Worm (Caenorhabditis elegans) whole organism, late embryonic: Measurements from ENCODE around the gene nhr-219.
A peak's percentile ranks its signal among the peaks of the same experiment; 100 is the strongest.

Experiments used
- C08G9.2 ChIP-seq: sonication (generic microtip); optimal IDR thresholded peaks from 2 replicates; lab custom pipeline; 2016; ENCODE audit warnings: mild to moderate bottlenecking, missing genetic modification characterization, moderate library complexity, missing compliant biosample characterization
- C38D4.7 ChIP-seq: fragments of 200-800 bp; sonication (Bioruptor generic); optimal IDR thresholded peaks from 2 replicates; lab custom pipeline; 2018; ENCODE audit warnings: mild to moderate bottlenecking, missing genetic modification characterization, moderate library complexity, missing compliant biosample characterization
- K09A11.1 ChIP-seq: sonication (generic microtip); optimal IDR thresholded peaks from 2 replicates; lab custom pipeline; 2017; ENCODE audit warnings: antibody characterized with exemption, mild to moderate bottlenecking, missing genetic modification characterization, missing compliant biosample characterization; ENCODE audit not compliant: insufficient read depth
- T23F11.4 ChIP-seq: fragments of 200-800 bp; sonication (Bioruptor generic); optimal IDR thresholded peaks from 2 replicates; lab custom pipeline; 2018; ENCODE audit warnings: mild to moderate bottlenecking, missing genetic modification characterization, missing compliant biosample characterization
- ahr-1 ChIP-seq: sonication (generic microtip); optimal IDR thresholded peaks from 2 replicates; lab custom pipeline; 2016; ENCODE audit warnings: missing genetic modification characterization, missing compliant biosample characterization
- ceh-19 ChIP-seq: fragments of 200-800 bp; sonication (Bioruptor generic); optimal IDR thresholded peaks from 2 replicates; lab custom pipeline; 2018; ENCODE audit warnings: mild to moderate bottlenecking, missing genetic modification characterization, missing compliant biosample characterization
- ceh-2 ChIP-seq: sonication (generic microtip); optimal IDR thresholded peaks from 2 replicates; lab custom pipeline; 2016; ENCODE audit warnings: missing genotype, missing genetic modification characterization, missing compliant biosample characterization
- ceh-30 ChIP-seq: fragments of 150-350 bp; optimal IDR thresholded peaks from 2 replicates; lab custom pipeline; 2014; ENCODE audit warnings: missing biosample characterization, missing genetic modification characterization
- ceh-31 ChIP-seq: sonication (generic microtip); optimal IDR thresholded peaks from 2 replicates; lab custom pipeline; 2016; ENCODE audit warnings: missing genetic modification characterization, missing compliant biosample characterization
- ceh-34 ChIP-seq: sonication (generic microtip); optimal IDR thresholded peaks from 2 replicates; lab custom pipeline; 2016; ENCODE audit warnings: mild to moderate bottlenecking, missing genetic modification characterization, missing compliant biosample characterization
- ceh-45 ChIP-seq: fragments of 200-800 bp; sonication (Bioruptor generic); IDR thresholded peaks from 2 replicates; pipeline ENCODE4 v1.3.6; 2022; ENCODE audit warnings: missing genetic modification reagents, missing genetic modification characterization, missing compliant biosample characterization
- ceh-48 ChIP-seq: sonication (generic microtip); optimal IDR thresholded peaks from 2 replicates; lab custom pipeline; 2016; ENCODE audit warnings: missing genetic modification characterization, inconsistent platforms, missing compliant biosample characterization
- ceh-9 ChIP-seq: sonication (generic microtip); optimal IDR thresholded peaks from 2 replicates; lab custom pipeline; 2016; ENCODE audit warnings: mild to moderate bottlenecking, missing genetic modification characterization, inconsistent platforms, missing compliant biosample characterization
- che-1 ChIP-seq: sonication (generic microtip); optimal IDR thresholded peaks from 2 replicates; lab custom pipeline; 2016; ENCODE audit warnings: mild to moderate bottlenecking, missing genetic modification characterization, missing compliant biosample characterization
- dmd-4 ChIP-seq: sonication (generic microtip); optimal IDR thresholded peaks from 2 replicates; lab custom pipeline; 2016; ENCODE audit warnings: borderline replicate concordance, missing genetic modification characterization, missing compliant biosample characterization
- dve-1 ChIP-seq: sonication (generic microtip); optimal IDR thresholded peaks from 2 replicates; lab custom pipeline; 2017; ENCODE audit warnings: antibody characterized with exemption, mild to moderate bottlenecking, missing genetic modification characterization, missing compliant biosample characterization
- ets-4 ChIP-seq: sonication (generic microtip); optimal IDR thresholded peaks from 2 replicates; lab custom pipeline; 2016; ENCODE audit warnings: missing genetic modification characterization, missing compliant biosample characterization
- eyg-1 ChIP-seq: sonication (generic microtip); optimal IDR thresholded peaks from 2 replicates; lab custom pipeline; 2016; ENCODE audit warnings: missing genotype, missing genetic modification characterization, missing compliant biosample characterization
- fax-1 ChIP-seq: sonication (generic microtip); optimal IDR thresholded peaks from 2 replicates; lab custom pipeline; 2016; ENCODE audit warnings: missing genotype, missing genetic modification characterization, missing compliant biosample characterization
- fkh-6 ChIP-seq: sonication (generic microtip); optimal IDR thresholded peaks from 2 replicates; lab custom pipeline; 2016; ENCODE audit warnings: missing genetic modification characterization, missing compliant biosample characterization
- gmeb-2 ChIP-seq: sonication (generic microtip); optimal IDR thresholded peaks from 2 replicates; lab custom pipeline; 2016; ENCODE audit warnings: missing genetic modification characterization, inconsistent platforms, missing compliant biosample characterization
- hlh-13 ChIP-seq: fragments of 200-800 bp; sonication (Bioruptor generic); optimal IDR thresholded peaks from 2 replicates; lab custom pipeline; 2018; ENCODE audit warnings: mild to moderate bottlenecking, missing genetic modification characterization, missing compliant biosample characterization
- lim-6 ChIP-seq: sonication (generic microtip); optimal IDR thresholded peaks from 2 replicates; lab custom pipeline; 2016; ENCODE audit warnings: missing genetic modification characterization, missing compliant biosample characterization
- lin-11 ChIP-seq: fragments of 200-800 bp; sonication (Bioruptor generic); optimal IDR thresholded peaks from 2 replicates; lab custom pipeline; 2018; ENCODE audit warnings: mild to moderate bottlenecking, missing genetic modification characterization, missing compliant biosample characterization
- mec-3 ChIP-seq: sonication (generic microtip); optimal IDR thresholded peaks from 2 replicates; lab custom pipeline; 2016; ENCODE audit warnings: borderline replicate concordance, missing genetic modification characterization, missing compliant biosample characterization
- nhr-11 ChIP-seq: fragments of 150-350 bp; optimal IDR thresholded peaks from 2 replicates; lab custom pipeline; 2014; ENCODE audit warnings: missing biosample characterization, missing genetic modification characterization
- nhr-232 ChIP-seq: sonication (generic microtip); optimal IDR thresholded peaks from 2 replicates; lab custom pipeline; 2016; ENCODE audit warnings: missing genetic modification characterization, missing compliant biosample characterization
- pag-3 ChIP-seq: sonication (generic microtip); optimal IDR thresholded peaks from 2 replicates; lab custom pipeline; 2016; ENCODE audit warnings: missing compliant biosample characterization, missing genetic modification characterization, borderline replicate concordance
- pat-9 ChIP-seq: fragments of 200-800 bp; sonication (Bioruptor generic); optimal IDR thresholded peaks from 2 replicates; lab custom pipeline; 2018; ENCODE audit warnings: mild to moderate bottlenecking, missing genetic modification characterization, moderate library complexity, missing compliant biosample characterization
- pax-1 ChIP-seq: fragments of 150-350 bp; optimal IDR thresholded peaks from 2 replicates; lab custom pipeline; 2014; ENCODE audit warnings: missing biosample characterization, missing genetic modification characterization
- pqm-1 ChIP-seq: sonication (generic microtip); optimal IDR thresholded peaks from 2 replicates; lab custom pipeline; 2016; ENCODE audit warnings: missing genetic modification characterization, missing compliant biosample characterization
- ref-2 ChIP-seq: sonication (generic microtip); optimal IDR thresholded peaks from 2 replicates; lab custom pipeline; 2016; ENCODE audit warnings: missing genetic modification characterization, missing compliant biosample characterization
- rnt-1 ChIP-seq: sonication (generic microtip); optimal IDR thresholded peaks from 2 replicates; lab custom pipeline; 2016; ENCODE audit warnings: missing genetic modification characterization, missing compliant biosample characterization
- sdc-2 ChIP-seq: sonication (generic microtip); optimal IDR thresholded peaks from 2 replicates; lab custom pipeline; 2016; ENCODE audit warnings: missing genotype, missing genetic modification characterization, missing compliant biosample characterization
- sox-2 ChIP-seq: fragments of 200-800 bp; sonication (Bioruptor generic); IDR thresholded peaks from 2 replicates; pipeline ENCODE4 v1.3.6; 2022; ENCODE audit warnings: missing genetic modification reagents, missing genetic modification characterization, missing compliant biosample characterization
- sox-4 ChIP-seq: sonication (generic microtip); optimal IDR thresholded peaks from 2 replicates; lab custom pipeline; 2017; ENCODE audit warnings: mild to moderate bottlenecking, missing genetic modification characterization, inconsistent platforms, missing compliant biosample characterization
- tbx-2 ChIP-seq: sonication (generic microtip); optimal IDR thresholded peaks from 2 replicates; lab custom pipeline; 2016; ENCODE audit warnings: missing genetic modification characterization, missing compliant biosample characterization
- unc-42 ChIP-seq: sonication (generic microtip); optimal IDR thresholded peaks from 2 replicates; lab custom pipeline; 2016; ENCODE audit warnings: missing genotype, missing genetic modification characterization, missing compliant biosample characterization
- unc-86 ChIP-seq: sonication (generic microtip); optimal IDR thresholded peaks from 2 replicates; lab custom pipeline; 2016; ENCODE audit warnings: missing genetic modification characterization, missing compliant biosample characterization

Gene nhr-219

DNA sequence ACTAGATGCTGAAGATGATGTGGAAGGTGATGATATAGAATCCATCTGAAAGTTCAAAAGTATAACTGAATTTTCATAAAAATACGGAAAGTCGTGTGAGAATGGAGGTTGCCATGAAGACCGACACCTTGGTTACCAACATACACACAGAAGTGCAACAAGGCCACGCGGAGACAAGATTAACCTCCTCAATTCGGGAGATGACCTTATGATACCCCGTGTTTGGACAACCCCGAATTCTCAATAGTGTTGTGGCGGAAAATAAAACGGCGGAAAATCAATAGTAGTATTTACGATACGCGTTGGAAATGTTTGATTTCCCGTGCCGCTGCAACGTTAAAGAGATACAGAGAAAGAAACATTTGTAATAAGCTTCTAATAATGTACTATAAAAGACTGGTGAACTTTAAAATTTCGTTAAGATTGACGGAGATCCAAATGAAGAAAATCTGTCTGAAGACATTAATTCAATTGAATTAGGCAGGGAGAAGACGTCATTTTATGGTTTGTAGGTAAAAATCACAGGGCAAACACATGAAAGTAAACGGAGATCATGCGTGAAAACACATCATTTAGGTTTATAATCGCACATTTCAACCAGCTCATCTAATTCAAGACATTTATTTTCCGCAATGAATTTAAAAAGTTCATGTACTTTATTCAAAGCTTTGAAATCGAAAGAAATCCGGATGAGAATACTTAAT is 1.8 kb downstream of the nhr-219 start, which contains the start of gene nhr-44:
nhr-44 (minus strand) TSS at position 51 of the 704 bp plus-strand sequence.
- TF ChIP-seq gmeb-2 (no peak), C08G9.2 (tag; lab: Kevin White, UChicago) (no peak), dve-1 (no peak), pax-1 (tag; lab: Kevin White, UChicago) (peak; percentile 53), ceh-48 (tag; lab: Kevin White, UChicago) (no peak)

DNA sequence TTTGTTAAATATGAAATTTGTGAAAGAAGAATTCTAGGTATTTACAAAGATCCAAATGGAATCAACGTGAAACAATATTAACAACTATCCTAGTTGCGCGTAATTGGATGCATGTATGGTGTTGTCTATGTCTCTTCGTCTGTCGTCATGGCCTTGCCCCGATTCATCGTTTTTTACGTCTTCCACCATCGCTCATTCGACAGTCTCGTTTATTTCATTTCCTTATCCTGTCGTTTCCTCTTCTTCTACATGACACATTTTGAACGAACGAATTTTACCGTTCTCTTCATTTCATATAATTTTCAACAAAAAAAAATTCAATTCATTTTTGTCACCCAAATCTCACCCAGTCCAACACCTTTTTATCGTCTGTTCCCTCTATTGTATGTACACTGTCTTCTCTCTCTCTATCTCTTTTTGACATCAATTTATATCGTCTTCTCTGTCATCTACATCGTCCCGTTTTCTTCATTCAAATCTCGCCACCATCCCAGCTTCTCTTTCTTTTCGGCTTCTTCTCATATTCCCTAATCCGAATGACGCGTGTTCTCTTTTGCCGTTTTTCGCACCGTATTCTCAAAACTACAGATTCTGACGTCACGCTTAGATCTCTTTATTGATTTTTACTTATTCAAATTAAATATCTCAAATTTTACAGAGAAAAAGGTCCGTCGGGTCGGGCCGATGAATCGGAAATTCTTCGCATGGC is 9.4 kb downstream of the nhr-219 start, which contains the start of gene ttc-17:
ttc-17 (plus strand) TSS at position 659 of the 709 bp plus-strand sequence.
- no peak for TF ChIP-seq sox-2
- no peak for TF ChIP-seq sdc-2 (tag; lab: Kevin White, UChicago)
- no peak for TF ChIP-seq tbx-2 (tag; lab: Kevin White, UChicago)
- TF ChIP-seq fkh-6: no peak
- no peak for TF ChIP-seq K09A11.1
- no peak for TF ChIP-seq unc-86
- no peak for TF ChIP-seq dve-1
- no peak for TF ChIP-seq mec-3 (tag; lab: Kevin White, UChicago)
- no peak for TF ChIP-seq C38D4.7 (GFP tag; lab: Kevin White, UChicago)
- no peak for TF ChIP-seq nhr-11 (tag; lab: Kevin White, UChicago)
- TF ChIP-seq ets-4 (tag; lab: Kevin White, UChicago): no peak
- no peak for TF ChIP-seq ahr-1 (tag; lab: Kevin White, UChicago)
- TF ChIP-seq ceh-45 (GFP tag; lab: Robert Waterston, UW): no peak
- no peak for TF ChIP-seq hlh-13 (GFP tag; lab: Kevin White, UChicago)
- no peak for TF ChIP-seq lin-11
- TF ChIP-seq pag-3 (tag; lab: Kevin White, UChicago): no peak
- TF ChIP-seq dmd-4: no peak
- no peak for TF ChIP-seq ceh-2 (tag; lab: Kevin White, UChicago)
- TF ChIP-seq ref-2: no peak

DNA sequence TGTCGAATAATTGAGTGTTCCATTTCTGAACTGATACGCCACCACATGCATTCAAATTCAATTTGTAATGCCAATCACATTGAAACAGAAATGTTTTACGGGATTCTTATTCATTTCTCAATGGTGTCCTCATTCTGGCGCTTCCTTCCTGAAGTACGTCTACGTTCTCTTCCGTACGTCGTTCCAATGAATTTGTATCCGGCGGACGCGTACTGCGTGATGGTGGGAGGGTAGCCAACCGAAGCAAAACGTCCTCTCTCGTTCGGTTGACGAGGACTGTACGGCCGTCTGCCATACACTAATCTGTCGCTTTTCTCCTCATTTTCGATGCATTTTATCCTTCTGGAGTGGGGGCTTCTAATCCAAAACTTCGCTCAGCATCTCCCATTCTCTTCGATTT is 16.1 kb downstream of the nhr-219 start:
- no peak for TF ChIP-seq fax-1 (tag; lab: Kevin White, UChicago)
- TF ChIP-seq ceh-48 (tag; lab: Kevin White, UChicago): no peak
- TF ChIP-seq T23F11.4 (GFP tag; lab: Kevin White, UChicago): no peak
- TF ChIP-seq ceh-19 (GFP tag; lab: Kevin White, UChicago): no peak
- TF ChIP-seq sox-4: no peak
- TF ChIP-seq ceh-31 (tag; lab: Kevin White, UChicago): no peak
- no peak for TF ChIP-seq rnt-1 (tag; lab: Kevin White, UChicago)
- TF ChIP-seq pag-3 (tag; lab: Kevin White, UChicago): no peak
- TF ChIP-seq gmeb-2: no peak

DNA sequence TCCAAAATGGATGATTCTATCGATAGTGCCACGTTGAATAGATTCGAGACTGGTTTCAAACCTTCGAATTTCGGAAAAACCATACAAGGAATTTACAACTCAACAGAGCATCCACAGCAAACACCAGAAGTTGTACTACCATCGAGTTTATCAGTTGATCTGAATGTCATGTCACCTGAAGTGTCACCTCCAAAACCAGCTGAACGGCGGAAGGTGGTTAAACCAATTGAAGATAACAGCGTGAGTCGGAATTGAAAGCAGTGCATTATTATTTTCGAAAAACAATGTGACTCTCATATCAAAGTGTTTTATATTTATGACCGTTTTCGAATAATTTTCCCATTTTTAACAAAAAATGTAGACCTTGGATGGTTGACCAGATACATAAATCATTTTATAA is 17.0 kb downstream of the nhr-219 start:
- TF ChIP-seq eyg-1 (tag; lab: Kevin White, UChicago): no peak
- TF ChIP-seq nhr-232 (tag; lab: Kevin White, UChicago): no peak
- TF ChIP-seq, all 69 proteins: peak for 0

DNA sequence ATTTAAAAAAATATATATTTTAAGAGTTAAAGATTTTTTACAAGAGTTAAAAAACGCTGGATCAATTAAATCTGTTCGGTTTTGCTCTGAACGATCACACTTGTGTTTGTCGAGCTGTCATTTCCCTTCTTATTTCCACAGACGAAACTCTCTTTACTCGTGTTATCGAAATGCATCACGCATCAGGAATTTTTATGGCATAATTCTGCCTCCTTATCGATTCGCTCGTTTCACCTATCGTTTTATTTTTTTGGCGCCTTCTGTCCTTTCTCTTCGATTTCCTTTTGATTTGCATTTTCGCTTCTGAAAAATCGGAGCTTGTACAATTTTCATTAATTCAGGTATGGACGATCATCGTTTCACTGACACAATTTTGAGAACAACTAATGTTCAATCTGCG is 17.6 kb downstream of the nhr-219 start:
- TF ChIP-seq che-1 (tag; lab: Kevin White, UChicago) (no peak), ceh-34 (tag; lab: Kevin White, UChicago) (no peak), ceh-9 (tag; lab: Kevin White, UChicago) (no peak), unc-42 (tag; lab: Kevin White, UChicago) (no peak), sox-4 (no peak), ref-2 (no peak), lim-6 (no peak), ceh-30 (no peak), ceh-45 (GFP tag; lab: Robert Waterston, UW) (no peak), pag-3 (tag; lab: Kevin White, UChicago) (no peak), K09A11.1 (no peak), ceh-19 (GFP tag; lab: Kevin White, UChicago) (no peak), gmeb-2 (no peak), dve-1 (no peak), pat-9 (tag; lab: Kevin White, UChicago) (no peak), pqm-1 (tag; lab: Kevin White, UChicago) (no peak), pax-1 (tag; lab: Kevin White, UChicago) (no peak)
